Worm (Caenorhabditis elegans): Measurements from ENCODE around the gene endu-2.

endu-2 gene

ce11 chrX:8204475-8204874, 37.6 kb upstream of the endu-2 start:
- TF ChIP-seq dsc-1 (tag; optimal IDR thresholded peaks at IDR 0.05) (peak; percentile 95), C04F5.9 (tag; optimal IDR thresholded peaks at IDR 0.05) (no peak), unc-86 (tag; optimal IDR thresholded peaks at IDR 0.05) (no peak), irx-1 (tag; optimal IDR thresholded peaks at IDR 0.05) (no peak), fkh-8 (tag; optimal IDR thresholded peaks at IDR 0.05) (peak; percentile 37), fkh-4 (tag; optimal IDR thresholded peaks at IDR 0.05; ENCODE audit: borderline replicate concordance) (peak; percentile 35), pag-3 (tag; optimal IDR thresholded peaks at IDR 0.05; ENCODE audit: borderline replicate concordance, insufficient read depth) (no peak), dpl-1 (GFP tag; optimal IDR thresholded peaks at IDR 0.05) (no peak), lin-14 (GFP tag; optimal IDR thresholded peaks at IDR 0.05) (peak; percentile 1), ces-1 (GFP tag; optimal IDR thresholded peaks at IDR 0.05) (no peak), vab-15 (tag; optimal IDR thresholded peaks at IDR 0.05) (no peak)

DNA sequence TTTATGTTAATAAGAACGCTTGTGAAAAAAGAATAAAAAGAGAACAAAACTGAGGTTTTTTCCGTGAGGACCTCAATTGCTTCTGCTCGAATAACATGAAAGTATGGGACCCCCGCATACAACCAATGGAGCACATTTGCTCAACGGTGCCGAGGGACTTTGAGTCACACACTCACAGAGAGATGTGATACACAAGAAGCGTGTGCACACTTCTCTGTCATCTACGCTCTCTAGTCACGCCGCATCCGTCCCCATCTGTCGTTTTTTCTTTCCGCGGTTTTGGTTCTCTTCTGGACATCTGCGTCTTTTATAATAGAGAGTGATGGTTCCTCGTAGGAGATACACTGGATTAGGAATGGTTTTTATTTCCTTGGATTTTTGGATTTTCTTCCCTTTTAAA, 36.2 kb upstream of the endu-2 start:
- no peak for TF ChIP-seq blmp-1 (tag; optimal IDR thresholded peaks at IDR 0.05)
- 0 out of 2 replicates have a peak, but pooled peaks have one; percentile 24 for TF ChIP-seq nhr-19 (GFP tag; conservative IDR thresholded peaks at IDR 0.05)
- peak; percentile 5 for TF ChIP-seq C16A3.4 (tag; optimal IDR thresholded peaks at IDR 0.05)
- no peak for TF ChIP-seq zag-1 (tag; optimal IDR thresholded peaks at IDR 0.05)
- peak; percentile 30 for TF ChIP-seq xbp-1 (tag; optimal IDR thresholded peaks at IDR 0.05)
- TF ChIP-seq ets-5 (GFP tag; IDR thresholded peaks at IDR 0.05): no peak
- no peak for TF ChIP-seq ztf-4 (tag; optimal IDR thresholded peaks at IDR 0.05)
- no peak for TF ChIP-seq lir-3 (tag; optimal IDR thresholded peaks at IDR 0.05; ENCODE audit: poor library complexity)
- TF ChIP-seq aha-1 (tag; optimal IDR thresholded peaks at IDR 0.05): no peak
- no peak for TF ChIP-seq hlh-17 (GFP tag; optimal IDR thresholded peaks at IDR 0.05; ENCODE audit: borderline replicate concordance)
- no peak for TF ChIP-seq sox-4 (tag; optimal IDR thresholded peaks at IDR 0.05)
- peak; percentile 44 for TF ChIP-seq mep-1 (tag; optimal IDR thresholded peaks at IDR 0.05)
- peak; percentile 49 for TF ChIP-seq snu-23 (GFP tag; optimal IDR thresholded peaks at IDR 0.05)
- TF ChIP-seq fos-1 (tag; optimal IDR thresholded peaks at IDR 0.05): no peak
- peak; percentile 38 for TF ChIP-seq unc-86 (tag; optimal IDR thresholded peaks at IDR 0.05)
- no peak for TF ChIP-seq pag-3 (tag; optimal IDR thresholded peaks at IDR 0.05; ENCODE audit: borderline replicate concordance, insufficient read depth)
- TF ChIP-seq dsc-1 (tag; optimal IDR thresholded peaks at IDR 0.05): peak; percentile 64
- TF ChIP-seq fkh-8 (tag; optimal IDR thresholded peaks at IDR 0.05): peak; percentile 42
- TF ChIP-seq sptf-1 (tag; optimal IDR thresholded peaks at IDR 0.05): no peak
- TF ChIP-seq jun-1 (tag; optimal IDR thresholded peaks at IDR 0.05): no peak
- TF ChIP-seq pax-3 (tag; optimal IDR thresholded peaks at IDR 0.05): no peak
- no peak for TF ChIP-seq nhr-76 (tag; optimal IDR thresholded peaks at IDR 0.05)
- TF ChIP-seq ceh-63 (GFP tag; optimal IDR thresholded peaks at IDR 0.05): no peak
- peak; percentile 65 for TF ChIP-seq rnt-1 (tag; optimal IDR thresholded peaks at IDR 0.05)
- no peak for TF ChIP-seq pqm-1 (tag; optimal IDR thresholded peaks at IDR 0.05)
- no peak for TF ChIP-seq lin-13 (GFP tag; optimal IDR thresholded peaks at IDR 0.05)
- no peak for TF ChIP-seq nhr-84 (tag; optimal IDR thresholded peaks at IDR 0.05)
- TF ChIP-seq fkh-10 (GFP tag; optimal IDR thresholded peaks at IDR 0.05): peak; percentile 68
- no peak for TF ChIP-seq hlh-4 (tag; optimal IDR thresholded peaks at IDR 0.05)
- peak; percentile 52 for TF ChIP-seq nhr-71 (tag; optimal IDR thresholded peaks at IDR 0.05)
- TF ChIP-seq egl-27 (tag; optimal IDR thresholded peaks at IDR 0.05): no peak
- TF ChIP-seq ces-1 (GFP tag; optimal IDR thresholded peaks at IDR 0.05): no peak
- TF ChIP-seq ztf-11 (tag; optimal IDR thresholded peaks at IDR 0.05): peak in 1 of 2 experiments; percentile 15
- no peak for TF ChIP-seq C04F5.9 (tag; optimal IDR thresholded peaks at IDR 0.05)
- TF ChIP-seq aly-2 (tag; optimal IDR thresholded peaks at IDR 0.05): no peak
- no peak for TF ChIP-seq snpc-4 (tag; optimal IDR thresholded peaks at IDR 0.05)
- TF ChIP-seq C34B4.2 (tag; optimal IDR thresholded peaks at IDR 0.05): no peak
- TF ChIP-seq ceh-88 (GFP tag; IDR thresholded peaks at IDR 0.05): no peak
- no peak for TF ChIP-seq efl-3 (GFP tag; optimal IDR thresholded peaks at IDR 0.05)
- TF ChIP-seq unc-30 (tag; optimal IDR thresholded peaks at IDR 0.05): no peak
- peak in 1 of 3 experiments; percentile 45 for TF ChIP-seq dpl-1 (GFP tag; optimal IDR thresholded peaks at IDR 0.05)
- no peak for TF ChIP-seq tlp-1 (tag; optimal IDR thresholded peaks at IDR 0.05)
- no peak for TF ChIP-seq lin-15B (tag; optimal IDR thresholded peaks at IDR 0.05)
- TF ChIP-seq Y116A8C.19 (tag; optimal IDR thresholded peaks at IDR 0.05; ENCODE audit: borderline replicate concordance): no peak
- TF ChIP-seq ceh-82 (tag; optimal IDR thresholded peaks at IDR 0.05): peak in 1 of 3 experiments; percentile 59
- no peak for TF ChIP-seq sup-37 (GFP tag; optimal IDR thresholded peaks at IDR 0.05)
